Fruit fly (Drosophila melanogaster): ENCODE results near the gene Sf3b5.

Sf3b5 gene

DNA sequence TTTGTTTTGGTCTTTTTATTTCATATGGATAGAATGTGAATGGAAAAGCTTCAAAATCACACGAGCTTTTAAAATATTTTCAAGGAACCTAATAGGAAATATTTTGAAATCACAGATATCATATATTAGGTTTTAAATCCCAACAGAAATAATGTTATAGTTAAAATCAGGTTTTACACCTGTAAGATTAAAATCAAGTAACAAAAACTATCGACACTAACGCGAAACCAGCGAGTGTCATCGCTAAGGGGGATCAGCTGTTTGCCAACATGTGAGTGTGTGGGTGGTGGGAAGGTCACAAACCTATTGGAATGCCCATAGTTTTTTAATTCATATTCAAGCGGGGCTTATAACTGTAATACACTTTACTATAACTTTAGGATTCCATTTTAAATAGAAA, 23.5 kb upstream of the Sf3b5 start, which contains the start of gene hyx (continued):
- TF ChIP-seq CG8119 (GFP tag; IDR thresholded peaks at IDR 0.05) (no peak), Sox14 (GFP tag; optimal IDR thresholded peaks at IDR 0.05) (peak; percentile 30), Hr39 (GFP tag; optimal IDR thresholded peaks at IDR 0.05) (peak; percentile 52), Ets21C (GFP tag; optimal IDR thresholded peaks at IDR 0.05) (no peak), CG8319 (GFP tag; optimal IDR thresholded peaks at IDR 0.05) (no peak), cyc (GFP tag; optimal IDR thresholded peaks at IDR 0.05) (peak; percentile 27), Hr4 (GFP tag; optimal IDR thresholded peaks at IDR 0.05) (peak; percentile 53), CG34406 (GFP tag; optimal IDR thresholded peaks at IDR 0.05) (no peak), lz (GFP tag; optimal IDR thresholded peaks at IDR 0.05) (peak; percentile 12), fd59A (GFP tag; optimal IDR thresholded peaks at IDR 0.05) (no peak), CG7368 (GFP tag; optimal IDR thresholded peaks at IDR 0.05) (no peak), Eip75B (GFP tag; optimal IDR thresholded peaks at IDR 0.05) (peak; percentile 36), CG6163 (GFP tag; IDR thresholded peaks at IDR 0.05) (no peak), CG3919 (GFP tag; optimal IDR thresholded peaks at IDR 0.05) (no peak), Ets96B (tag; optimal IDR thresholded peaks at IDR 0.05) (no peak), achi (GFP tag; optimal IDR thresholded peaks at IDR 0.05) (peak; percentile 2), CG3032 (tag; optimal IDR thresholded peaks at IDR 0.05) (peak; percentile 36), vri (GFP tag; optimal IDR thresholded peaks at IDR 0.05) (no peak), spab (GFP tag; optimal IDR thresholded peaks at IDR 0.05) (no peak), Eip93F (GFP tag; optimal IDR thresholded peaks at IDR 0.05) (no peak), Lpt (GFP tag; optimal IDR thresholded peaks at IDR 0.05) (peak; percentile 22), acj6 (GFP tag; optimal IDR thresholded peaks at IDR 0.05) (peak; percentile 30), Sox15 (GFP tag; optimal IDR thresholded peaks at IDR 0.05) (no peak), Blimp-1 (GFP tag; optimal IDR thresholded peaks at IDR 0.05) (no peak), OdsH (GFP tag; optimal IDR thresholded peaks at IDR 0.05) (no peak)

DNA sequence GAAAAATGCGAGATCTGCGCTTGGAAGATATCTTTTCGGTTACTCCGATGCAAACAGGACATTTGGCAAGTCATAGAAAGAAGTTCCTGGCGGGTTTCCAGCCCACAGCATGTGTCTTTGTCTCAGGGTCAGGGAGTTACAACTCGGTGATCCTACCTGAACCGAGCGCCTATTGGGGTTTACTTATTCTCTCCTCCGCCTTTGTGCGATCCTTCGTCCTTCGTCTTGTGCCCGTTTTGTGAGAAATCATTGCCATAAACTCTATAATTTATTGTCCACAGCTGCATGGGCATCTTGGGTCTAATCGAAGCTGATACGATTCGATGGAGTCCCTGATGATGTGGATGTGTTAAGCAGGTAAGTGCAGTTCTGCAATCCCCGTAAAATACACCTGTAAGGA, 22.8 kb upstream of the Sf3b5 start:
- TF ChIP-seq net (GFP tag; optimal IDR thresholded peaks at IDR 0.05) (no peak), CG15336 (GFP tag; IDR thresholded peaks at IDR 0.05) (no peak), CG6854 (GFP tag; optimal IDR thresholded peaks at IDR 0.05) (no peak), CG8632 (GFP tag; optimal IDR thresholded peaks at IDR 0.05) (no peak)

DNA sequence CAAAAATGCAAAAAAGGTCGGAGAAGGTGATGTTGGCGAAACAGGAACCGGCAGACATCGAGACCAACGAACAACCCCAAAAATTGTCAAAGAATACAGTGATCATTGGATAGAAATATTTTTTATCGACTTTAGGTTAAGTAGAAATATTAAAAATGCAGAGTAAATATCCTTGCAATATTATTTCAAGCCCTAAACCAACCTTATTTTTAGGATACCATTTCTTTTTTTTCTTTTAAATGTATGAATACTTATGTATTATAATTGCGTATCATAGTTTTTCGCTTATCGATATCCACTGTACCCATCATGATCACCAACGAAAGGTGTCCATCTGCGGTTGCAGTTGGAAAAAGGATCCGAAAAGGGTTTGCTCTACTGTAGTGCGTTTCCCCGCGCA, 20.1 kb upstream of the Sf3b5 start:
- TF ChIP-seq CG32006 (GFP tag; optimal IDR thresholded peaks at IDR 0.05) (no peak), CG15336 (GFP tag; IDR thresholded peaks at IDR 0.05) (no peak), lz (GFP tag; optimal IDR thresholded peaks at IDR 0.05) (peak; percentile 21), svp (GFP tag) (peak; percentile 59), esn (GFP tag; optimal IDR thresholded peaks at IDR 0.05) (peak; percentile 38), CG31627 (GFP tag; optimal IDR thresholded peaks at IDR 0.05) (peak; percentile 3), CG16779 (tag; optimal IDR thresholded peaks at IDR 0.05) (no peak), cyc (GFP tag; optimal IDR thresholded peaks at IDR 0.05) (peak; percentile 7), topi (GFP tag; optimal IDR thresholded peaks at IDR 0.05) (peak; percentile 15), Blimp-1 (GFP tag; optimal IDR thresholded peaks at IDR 0.05) (no peak), fkh (GFP tag; optimal IDR thresholded peaks at IDR 0.05) (no peak), Eip78C (GFP tag) (peak; percentile 52), CG8632 (GFP tag; optimal IDR thresholded peaks at IDR 0.05) (no peak), CG3032 (tag; optimal IDR thresholded peaks at IDR 0.05) (no peak), CG10669 (GFP tag; optimal IDR thresholded peaks at IDR 0.05) (no peak)
